Worm (Caenorhabditis elegans): Measurements from ENCODE around the gene bcl-11.

- TF ChIP-seq hlh-30 (tag; optimal IDR thresholded peaks at IDR 0.05; ENCODE audit: insufficient read depth) (no peak), pax-1 (tag; optimal IDR thresholded peaks at IDR 0.05) (no peak), elt-2 (tag; optimal IDR thresholded peaks at IDR 0.05) (no peak), ama-1 (optimal IDR thresholded peaks at IDR 0.05) (no peak), hlh-8 (tag; optimal IDR thresholded peaks at IDR 0.05) (no peak), pha-4 (tag; optimal IDR thresholded peaks at IDR 0.05) (no peak), nhr-11 (tag; optimal IDR thresholded peaks at IDR 0.05) (no peak), hlh-6 (tag; optimal IDR thresholded peaks at IDR 0.05) (no peak), ttx-3 (tag; optimal IDR thresholded peaks at IDR 0.05) (no peak)
These were observed 34.1 kb upstream of the bcl-11 start, which contains the start of gene T28C12.15 for ce11 chrV:6321733-6322198.
